Worm (Caenorhabditis elegans) whole organism, L2 larva: ENCODE data around the gene C29F9.2.

Experiments
- R02D3.7 ChIP-seq: fragments of 150-350 bp; optimal IDR thresholded peaks from 2 replicates; lab custom pipeline; 2014; ENCODE audit warnings: missing biosample characterization, missing genetic modification characterization
- Y55F3AM.14 ChIP-seq: fragments of 200-800 bp; sonication (Bioruptor generic); optimal IDR thresholded peaks from 2 replicates; lab custom pipeline; 2018; ENCODE audit warnings: mild to moderate bottlenecking, missing genetic modification characterization, missing compliant biosample characterization
- ZK546.5 ChIP-seq: sonication (generic microtip); optimal IDR thresholded peaks from 2 replicates; lab custom pipeline; 2017; ENCODE audit warnings: missing biosample characterization, missing genetic modification characterization
- ceh-16 ChIP-seq: fragments of 150-350 bp; optimal IDR thresholded peaks from 2 replicates; lab custom pipeline; 2014; ENCODE audit warnings: missing biosample characterization, missing genetic modification characterization
- lin-11 ChIP-seq: fragments of 150-350 bp; sonication (generic microtip); optimal IDR thresholded peaks from 2 replicates; lab custom pipeline; 2014; ENCODE audit warnings: missing biosample characterization, missing genetic modification characterization, inconsistent platforms, mixed read lengths
- lin-39 ChIP-seq: fragments of 150-350 bp; optimal IDR thresholded peaks from 2 replicates; lab custom pipeline; 2014; ENCODE audit warnings: missing biosample characterization, missing genetic modification reagents, missing genetic modification characterization
- nhr-10 ChIP-seq: sonication (generic microtip); optimal IDR thresholded peaks from 2 replicates; lab custom pipeline; 2017; ENCODE audit warnings: missing biosample characterization, missing genetic modification characterization
- nhr-12 ChIP-seq: fragments of 150-350 bp; optimal IDR thresholded peaks from 2 replicates; lab custom pipeline; 2014; ENCODE audit warnings: missing biosample characterization, missing genetic modification characterization
- nhr-237 ChIP-seq: fragments of 150-350 bp; optimal IDR thresholded peaks from 2 replicates; lab custom pipeline; 2014; ENCODE audit warnings: missing biosample characterization, missing genetic modification characterization
- nhr-77 ChIP-seq: fragments of 150-350 bp; optimal IDR thresholded peaks from 2 replicates; lab custom pipeline; 2014; ENCODE audit warnings: missing biosample characterization, missing genetic modification characterization
- unc-62 ChIP-seq: fragments of 150-350 bp; optimal IDR thresholded peaks from 2 replicates; lab custom pipeline; 2014; ENCODE audit warnings: missing biosample characterization, missing genetic modification reagents, missing genetic modification characterization
- zag-1 ChIP-seq: fragments of 150-350 bp; optimal IDR thresholded peaks from 2 replicates; lab custom pipeline; 2014; ENCODE audit warnings: missing biosample characterization, missing genetic modification characterization
- ztf-1 ChIP-seq: fragments of 200-800 bp; sonication (Bioruptor generic); conservative IDR thresholded peaks from 2 replicates; pipeline ENCODE4 v1.3.6; 2022; ENCODE audit warnings: missing genetic modification characterization, missing compliant biosample characterization
- ztf-11 ChIP-seq: sonication (generic microtip); optimal IDR thresholded peaks from 2 replicates; lab custom pipeline; 2017; ENCODE audit warnings: missing biosample characterization, missing genetic modification characterization

- TF ChIP-seq lin-39 (tag; lab: Kevin White, UChicago) (no peak), unc-62 (GFP tag; lab: Kevin White, UChicago) (no peak), R02D3.7 (tag; lab: Kevin White, UChicago) (peak; percentile 94), ztf-1 (no peak), Y55F3AM.14 (GFP tag; lab: Kevin White, UChicago) (no peak), lin-11 (tag; lab: Kevin White, UChicago) (peak; percentile 20), nhr-77 (no peak), zag-1 (tag; lab: Kevin White, UChicago) (no peak), ZK546.5 (tag; lab: Kevin White, UChicago) (no peak), ceh-16 (tag; lab: Kevin White, UChicago) (peak; percentile 43), nhr-10 (no peak), nhr-12 (tag; lab: Kevin White, UChicago) (no peak), ztf-11 (no peak), nhr-237 (tag; lab: Kevin White, UChicago) (no peak)
Measured at ce11 chrIII:87183-87582, 43.6 kb upstream of the C29F9.2 start, which contains the start of the genes F54C4.4 and mrpl-40.
